Fruit fly (Drosophila melanogaster): ENCODE results near the gene CG43271.

Gene CG43271

DNA sequence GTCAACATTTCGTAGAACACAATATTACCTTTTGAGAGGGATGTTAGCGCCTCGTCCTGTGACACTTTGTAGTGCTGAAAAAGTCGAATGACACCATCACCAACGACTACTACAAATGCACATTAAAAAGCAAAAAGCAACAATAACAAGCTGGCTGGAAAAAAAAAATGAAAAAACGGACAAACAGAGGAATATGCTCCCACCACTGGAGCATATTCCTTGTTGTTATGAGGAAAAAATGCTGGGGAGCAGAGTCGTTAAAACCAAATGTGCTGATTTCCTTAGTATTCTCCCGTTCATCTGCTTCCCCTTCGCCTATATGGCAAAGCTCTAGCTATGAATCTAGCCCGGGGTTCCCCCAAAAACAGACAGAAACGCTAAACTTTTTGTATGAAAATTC is at the start of gene CG43271:
TSS of gene CG43271 (minus strand) at position 101 of the 400 bp plus-strand sequence.
- TF ChIP-seq usp (GFP tag; optimal IDR thresholded peaks at IDR 0.05) (no peak), EcR (GFP tag; optimal IDR thresholded peaks at IDR 0.05) (no peak), pan (optimal IDR thresholded peaks at IDR 0.05) (no peak), Dll (optimal IDR thresholded peaks at IDR 0.05) (no peak), psq (optimal IDR thresholded peaks at IDR 0.05) (no peak), CG8478 (optimal IDR thresholded peaks at IDR 0.05) (no peak)

DNA sequence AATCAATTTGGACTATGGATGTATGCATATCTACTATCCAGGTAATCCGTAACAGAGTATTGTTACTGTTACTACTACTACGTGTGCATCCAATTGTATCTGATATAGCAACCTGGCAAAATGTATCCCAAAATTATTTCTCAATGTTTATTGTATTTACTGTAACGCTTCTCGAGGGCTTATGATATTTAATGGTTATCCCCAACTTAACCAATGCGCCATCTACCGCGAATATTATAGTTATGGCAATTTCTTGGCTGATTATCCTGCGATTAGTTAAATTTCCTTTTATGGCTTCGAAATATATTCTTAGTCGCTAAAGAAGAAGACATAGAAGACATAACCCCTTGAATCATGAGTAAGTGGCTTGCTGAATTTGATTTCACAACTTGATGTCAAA is 48.9 kb upstream of the CG43271 start:
- TF ChIP-seq psq (optimal IDR thresholded peaks at IDR 0.05), result no peak
- TF ChIP-seq pan (optimal IDR thresholded peaks at IDR 0.05), result no peak
- TF ChIP-seq EcR (GFP tag; optimal IDR thresholded peaks at IDR 0.05), result no peak
- TF ChIP-seq CG8478 (optimal IDR thresholded peaks at IDR 0.05), result no peak
- TF ChIP-seq Dll (optimal IDR thresholded peaks at IDR 0.05), result no peak
- TF ChIP-seq usp (GFP tag; optimal IDR thresholded peaks at IDR 0.05), result no peak

- TF ChIP-seq usp (GFP tag; optimal IDR thresholded peaks at IDR 0.05) (no peak), psq (optimal IDR thresholded peaks at IDR 0.05) (no peak), Dll (optimal IDR thresholded peaks at IDR 0.05) (no peak), EcR (GFP tag; optimal IDR thresholded peaks at IDR 0.05) (no peak), CG8478 (optimal IDR thresholded peaks at IDR 0.05) (no peak), pan (optimal IDR thresholded peaks at IDR 0.05) (no peak)
Observed at dm6 chr2L:17963071-17963567, 48.3 kb upstream of the CG43271 start, which contains the start of gene CG5674. CG5674 (plus strand) TSS chr2L:17963379.

DNA sequence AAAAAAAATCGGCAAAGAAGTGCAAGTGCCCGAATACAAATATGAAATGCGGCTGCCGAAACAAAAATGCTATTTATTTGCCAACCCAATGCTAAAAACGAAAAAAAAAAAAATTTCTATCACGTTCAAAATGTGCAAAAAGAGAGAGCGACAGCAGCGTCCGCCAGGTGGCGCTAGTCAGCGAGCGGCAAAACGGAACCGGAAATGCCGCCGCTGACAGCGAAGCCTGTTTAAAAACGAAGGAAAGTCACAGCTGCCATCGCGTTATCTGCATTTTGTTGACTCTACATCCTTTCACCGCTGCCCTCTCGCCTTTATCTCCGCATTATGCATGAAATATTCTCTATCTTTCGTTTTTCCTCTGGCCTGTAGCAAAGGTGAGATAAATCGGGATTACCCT is 45.4 kb upstream of the CG43271 start:
- no peak for TF ChIP-seq EcR (GFP tag; optimal IDR thresholded peaks at IDR 0.05)
- TF ChIP-seq usp (GFP tag; optimal IDR thresholded peaks at IDR 0.05), result no peak
- TF ChIP-seq pan (optimal IDR thresholded peaks at IDR 0.05), result no peak
- TF ChIP-seq Dll (optimal IDR thresholded peaks at IDR 0.05), result no peak
- TF ChIP-seq CG8478 (optimal IDR thresholded peaks at IDR 0.05), result no peak
- no peak for TF ChIP-seq psq (optimal IDR thresholded peaks at IDR 0.05)

dm6 chr2L:17958306-17958705 is 43.5 kb upstream of the CG43271 start:
- TF ChIP-seq usp (GFP tag; optimal IDR thresholded peaks at IDR 0.05), result no peak
- TF ChIP-seq Dll (optimal IDR thresholded peaks at IDR 0.05), result no peak
- no peak for TF ChIP-seq EcR (GFP tag; optimal IDR thresholded peaks at IDR 0.05)
- no peak for TF ChIP-seq pan (optimal IDR thresholded peaks at IDR 0.05)
- no peak for TF ChIP-seq CG8478 (optimal IDR thresholded peaks at IDR 0.05)
- TF ChIP-seq psq (optimal IDR thresholded peaks at IDR 0.05), result no peak

- TF ChIP-seq Dll (optimal IDR thresholded peaks at IDR 0.05), result no peak
- TF ChIP-seq usp (GFP tag; optimal IDR thresholded peaks at IDR 0.05), result no peak
- no peak for TF ChIP-seq psq (optimal IDR thresholded peaks at IDR 0.05)
- no peak for TF ChIP-seq CG8478 (optimal IDR thresholded peaks at IDR 0.05)
- TF ChIP-seq pan (optimal IDR thresholded peaks at IDR 0.05), result no peak
- no peak for TF ChIP-seq EcR (GFP tag; optimal IDR thresholded peaks at IDR 0.05)
Observed at dm6 chr2L:17921527-17921926, 6.7 kb upstream of the CG43271 start.

dm6 chr2L:17903007-17903406 is 11.8 kb downstream of the CG43271 start:
- TF ChIP-seq EcR (GFP tag; optimal IDR thresholded peaks at IDR 0.05) (no peak), pan (optimal IDR thresholded peaks at IDR 0.05) (no peak), psq (optimal IDR thresholded peaks at IDR 0.05) (no peak), CG8478 (optimal IDR thresholded peaks at IDR 0.05) (no peak), usp (GFP tag; optimal IDR thresholded peaks at IDR 0.05) (no peak), Dll (optimal IDR thresholded peaks at IDR 0.05) (no peak)

- TF ChIP-seq pan (optimal IDR thresholded peaks at IDR 0.05), result no peak
- TF ChIP-seq EcR (GFP tag; optimal IDR thresholded peaks at IDR 0.05), result no peak
- TF ChIP-seq usp (GFP tag; optimal IDR thresholded peaks at IDR 0.05), result no peak
- no peak for TF ChIP-seq psq (optimal IDR thresholded peaks at IDR 0.05)
Observed at dm6 chr2L:17875147-17875546, 39.7 kb downstream of the CG43271 start, which contains the start of gene CadN2. CadN2 (minus strand) TSS chr2L:17875247.

Data from whole organism.